Comparison of ENCODE assay signal across 2 fruit fly cellular contexts in genomic region chr3R:9879288-9879687, dm6.
TF ChIP-seq lines count a peak whose summit lies in the region.

No protein-coding gene starts in this region.

- no peak for TF ChIP-seq CTCF in whole organism, embryonic (GFP tag; optimal IDR thresholded peaks at IDR 0.05; lab: Kevin White, UChicago)

TF ChIP-seq in whole organism, embryonic, 481 proteins besides CTCF, POLR2A, EP300 and RAD21:
- no peak for TF ChIP-seq mam (GFP tag; optimal IDR thresholded peaks at IDR 0.05; lab: Kevin White, UChicago)
- TF ChIP-seq oc (tag; optimal IDR thresholded peaks at IDR 0.05; lab: Kevin White, UChicago), result peak; percentile 27
- peak; percentile 93 for TF ChIP-seq Blimp-1 (GFP tag; optimal IDR thresholded peaks at IDR 0.05; lab: Kevin White, UChicago)

TF ChIP-seq in whole organism, prepupa, 60 proteins besides CTCF, POLR2A, EP300 and RAD21:
- TF ChIP-seq CG9139 (GFP tag; optimal IDR thresholded peaks at IDR 0.05; lab: Kevin White, UChicago) (no peak), Eip78C (GFP tag; lab: Kevin White, UChicago) (peak; percentile 46), Blimp-1 (GFP tag; optimal IDR thresholded peaks at IDR 0.05; lab: Kevin White, UChicago) (peak; percentile 89)

Comparison
In these comparisons a context has a peak if more than half of its experiments do, and no peak if none do; other contexts are left out.
1. Of the 7 proteins assayed by ChIP-seq in both whole organism, embryonic and whole organism, prepupa: peak only in whole organism, embryonic: none; only in whole organism, prepupa: none; in both: Blimp-1; in neither: 6.